Worm (Caenorhabditis elegans) whole organism, midembryonic: ENCODE measurements around the gene W05B10.4.

ENCODE experiments used
- ref-1 ChIP-seq: fragments of 200-800 bp; sonication (Bioruptor generic); conservative IDR thresholded peaks from 2 replicates; pipeline ENCODE4 v1.3.6; 2022; ENCODE audit warnings: missing genetic modification reagents, missing genetic modification characterization, missing compliant biosample characterization
- tab-1 ChIP-seq: fragments of 200-800 bp; sonication (Bioruptor generic); IDR thresholded peaks from 2 replicates; pipeline ENCODE4 v1.3.6; 2022; ENCODE audit warnings: missing genetic modification characterization, missing compliant biosample characterization
- ztf-23 ChIP-seq: fragments of 200-800 bp; sonication (Bioruptor generic); IDR thresholded peaks from 2 replicates; pipeline ENCODE4 v1.3.6; 2022; ENCODE audit warnings: missing genetic modification reagents, missing genetic modification characterization, missing compliant biosample characterization
- ztf-29 ChIP-seq: fragments of 200-800 bp; sonication (Bioruptor generic); IDR thresholded peaks from 2 replicates; pipeline ENCODE4 v1.3.6; 2022; ENCODE audit warnings: missing genetic modification reagents, missing genetic modification characterization, missing compliant biosample characterization

- TF ChIP-seq ref-1 (GFP tag; lab: Robert Waterston, UW) (no peak), ztf-23 (no peak), tab-1 (GFP tag; lab: Robert Waterston, UW) (no peak), ztf-29 (GFP tag; lab: Robert Waterston, UW) (no peak)
Observed at ce11 chrV:12667397-12667796, 629 bp upstream of the W05B10.4 start.
